Fruit fly (Drosophila melanogaster) whole organism, adult: ENCODE results near the gene Nasp.
A peak's percentile ranks its signal among the peaks of the same experiment; 100 is the strongest.

Experiments
- CG11617 ChIP-seq: fragments of 200-800 bp; sonication (Bioruptor generic); optimal IDR thresholded peaks from 2 replicates; lab custom pipeline; 2017; ENCODE audit warnings: mild to moderate bottlenecking, missing biosample characterization, missing genetic modification reagents, missing genetic modification characterization
- CG12768 ChIP-seq: fragments of 200-800 bp; sonication (Bioruptor generic); optimal IDR thresholded peaks from 2 replicates; lab custom pipeline; 2017; ENCODE audit warnings: missing biosample characterization, missing genetic modification characterization, mild to moderate bottlenecking, moderate library complexity, missing genetic modification reagents
- CG14711 ChIP-seq: fragments of 200-800 bp; sonication (Bioruptor generic); optimal IDR thresholded peaks from 2 replicates; lab custom pipeline; 2018; ENCODE audit warnings: missing biosample characterization, mild to moderate bottlenecking, missing genetic modification characterization, moderate library complexity
- CG1620 ChIP-seq: fragments of 200-800 bp; sonication (Bioruptor generic); optimal IDR thresholded peaks from 2 replicates; lab custom pipeline; 2016; ENCODE audit warnings: missing biosample characterization, missing genetic modification characterization
- CG33017 ChIP-seq: fragments of 200-800 bp; sonication (Bioruptor generic); optimal IDR thresholded peaks from 2 replicates; lab custom pipeline; 2018; ENCODE audit warnings: missing biosample characterization, mild to moderate bottlenecking, missing genetic modification characterization, moderate library complexity
- CG5204 ChIP-seq: fragments of 200-800 bp; sonication (Bioruptor generic); optimal IDR thresholded peaks from 2 replicates; lab custom pipeline; 2016; ENCODE audit warnings: missing biosample characterization, missing genetic modification characterization
- CG7045 ChIP-seq: fragments of 200-800 bp; sonication (Bioruptor generic); optimal IDR thresholded peaks from 2 replicates; lab custom pipeline; 2017; ENCODE audit warnings: missing biosample characterization, mild to moderate bottlenecking, missing genetic modification characterization
- CG7101 ChIP-seq: fragments of 200-800 bp; sonication (Bioruptor generic); optimal IDR thresholded peaks from 2 replicates; lab custom pipeline; 2018; ENCODE audit warnings: missing biosample characterization, mild to moderate bottlenecking, missing genetic modification characterization, moderate library complexity
- Clk ChIP-seq: fragments of 200-800 bp; sonication (Bioruptor generic); optimal IDR thresholded peaks from 2 replicates; lab custom pipeline; 2017; ENCODE audit warnings: missing biosample characterization, missing genetic modification characterization
- Crg-1 ChIP-seq: fragments of 200-800 bp; sonication (Bioruptor generic); optimal IDR thresholded peaks from 2 replicates; lab custom pipeline; 2016; ENCODE audit warnings: missing biosample characterization, missing genetic modification characterization
- Hr96 ChIP-seq: fragments of 200-800 bp; sonication (Bioruptor generic); optimal IDR thresholded peaks from 2 replicates; lab custom pipeline; 2016; ENCODE audit warnings: missing biosample characterization, missing genetic modification characterization
- Mnt ChIP-seq: fragments of 200-800 bp; sonication (Bioruptor generic); optimal IDR thresholded peaks from 2 replicates; lab custom pipeline; 2016; ENCODE audit warnings: missing biosample characterization, mild to moderate bottlenecking, missing genetic modification characterization
- bab1 ChIP-seq: fragments of 200-800 bp; sonication (Bioruptor generic); optimal IDR thresholded peaks from 3 replicates; lab custom pipeline; 2019; ENCODE audit warnings: missing biosample characterization, mild to moderate bottlenecking, missing genetic modification characterization, moderate library complexity
- cic ChIP-seq: fragments of 200-800 bp; sonication (Bioruptor generic); optimal IDR thresholded peaks from 2 replicates; lab custom pipeline; 2017; ENCODE audit warnings: missing biosample characterization, mild to moderate bottlenecking, missing genetic modification characterization, moderate library complexity
- cnc ChIP-seq, 2 experiments: fragments of >200 bp; optimal IDR thresholded peaks; 2 replicates each; lab custom pipeline; 2017
- kay ChIP-seq: fragments of 200-800 bp; sonication (Bioruptor generic); peaks from one replicate; lab custom pipeline; 2016; ENCODE audit warnings: missing biosample characterization, missing genetic modification characterization, borderline replicate concordance
- ovo ChIP-seq: fragments of 200-800 bp; sonication (Bioruptor generic); optimal IDR thresholded peaks from 2 replicates; lab custom pipeline; 2016; ENCODE audit warnings: missing biosample characterization, missing genetic modification characterization
- pad ChIP-seq: fragments of 200-800 bp; sonication (Bioruptor generic); optimal IDR thresholded peaks from 3 replicates; lab custom pipeline; 2017; ENCODE audit warnings: missing biosample characterization, missing genetic modification characterization, mild to moderate bottlenecking, moderate library complexity, missing genetic modification reagents
- tj ChIP-seq: fragments of 200-800 bp; sonication (Bioruptor generic); optimal IDR thresholded peaks from 3 replicates; lab custom pipeline; 2017; ENCODE audit warnings: missing biosample characterization, mild to moderate bottlenecking, missing genetic modification characterization, moderate library complexity
- toe ChIP-seq: fragments of 200-800 bp; sonication (Bioruptor generic); optimal IDR thresholded peaks from 2 replicates; lab custom pipeline; 2016; ENCODE audit warnings: missing biosample characterization, missing genetic modification characterization

Nasp gene

DNA sequence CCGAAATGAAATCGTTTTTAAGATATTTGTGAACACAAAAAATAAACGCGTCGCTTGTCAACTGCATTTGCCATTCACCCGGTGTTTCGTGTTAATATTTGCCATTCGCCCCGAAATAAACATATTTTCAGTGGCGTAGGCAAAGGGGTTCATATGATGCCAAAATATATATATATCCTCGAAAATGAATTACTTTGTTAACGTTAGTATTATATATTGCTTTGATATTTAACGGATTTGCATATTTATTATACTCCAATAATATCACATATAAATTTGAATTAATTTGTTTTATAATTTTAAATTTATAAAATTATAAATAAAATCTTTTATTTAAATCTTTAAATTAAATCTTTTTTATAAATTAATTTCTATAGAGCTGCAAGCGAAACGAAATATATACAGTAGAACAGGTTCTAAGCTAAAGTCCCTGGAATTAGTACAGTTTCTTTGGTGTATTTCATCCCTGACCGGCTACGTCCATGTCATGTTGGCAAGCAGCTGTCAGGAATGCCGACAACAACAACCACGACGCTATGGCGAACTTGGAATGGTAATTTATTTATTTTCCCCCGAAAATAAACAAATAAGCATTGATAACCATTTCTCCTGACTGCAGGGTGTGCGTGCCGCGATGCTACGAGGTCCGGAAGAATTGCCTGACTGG lies 15.9 kb upstream of the Nasp start, which contains the start of the genes M1BP and CG8202:
M1BP (minus strand) TSS at position 102 of the 667 bp plus-strand sequence.
CG8202 (plus strand) TSS at position 495 of the 667 bp plus-strand sequence.
- TF ChIP-seq tj (GFP tag; lab: Kevin White, UChicago) (peak; percentile 76), pad (GFP tag; lab: Kevin White, UChicago) (peak; percentile 77), CG7101 (tag; lab: Kevin White, UChicago) (peak; percentile 93), cic (peak; percentile 1), CG7045 (GFP tag; lab: Kevin White, UChicago) (peak; percentile 92), kay (GFP tag; lab: Kevin White, UChicago) (peak; percentile 25), Mnt (GFP tag; lab: Kevin White, UChicago) (peak; percentile 53), CG14711 (peak; percentile 84), bab1 (peak; percentile 75), CG33017 (tag; lab: Kevin White, UChicago) (peak; percentile 90), CG12768 (GFP tag; lab: Kevin White, UChicago) (peak; percentile 93), CG5204 (GFP tag; lab: Kevin White, UChicago) (no peak), CG1620 (GFP tag; lab: Kevin White, UChicago) (peak; percentile 68), Hr96 (GFP tag; lab: Kevin White, UChicago) (no peak), Crg-1 (peak; percentile 67), CG11617 (GFP tag; lab: Kevin White, UChicago) (peak; percentile 96), toe (GFP tag; lab: Kevin White, UChicago) (peak; percentile 74), cnc (optimal IDR thresholded peaks at IDR 0.05; lab: Kevin White, UChicago) (no peak), ovo (peak; percentile 73), Clk (GFP tag; lab: Kevin White, UChicago) (peak; percentile 1)

DNA sequence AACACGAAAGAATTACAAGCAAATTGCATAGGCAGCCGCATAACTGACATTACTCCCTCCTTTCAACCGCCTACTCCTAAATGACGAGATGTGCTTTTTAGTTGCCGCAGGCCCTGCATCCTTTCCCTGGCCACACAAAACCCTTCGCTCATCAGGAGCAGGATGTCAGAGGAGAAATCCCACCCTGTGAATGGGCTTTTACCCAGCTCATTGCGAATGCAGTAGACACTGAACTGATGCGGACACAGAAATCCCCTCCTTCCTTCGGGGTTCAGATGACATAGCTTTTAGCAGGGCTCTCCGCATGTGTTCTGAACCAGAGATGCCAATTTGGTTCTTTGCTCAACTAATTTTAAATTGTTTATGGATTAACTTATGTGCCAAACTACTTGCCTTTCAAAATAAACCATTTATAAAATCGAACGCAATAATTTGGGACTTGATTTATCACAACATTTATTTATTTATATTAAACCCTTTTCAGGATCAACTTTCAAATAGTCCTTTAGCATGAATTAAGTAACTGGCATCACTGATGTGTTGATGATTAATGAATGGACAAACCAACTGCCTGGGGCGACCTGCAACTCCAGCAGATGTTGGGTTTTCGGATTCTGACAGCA lies 8.3 kb upstream of the Nasp start:
- TF ChIP-seq CG14711 (no peak), bab1 (no peak), cnc (optimal IDR thresholded peaks at IDR 0.05; lab: Kevin White, UChicago) (no peak), CG11617 (GFP tag; lab: Kevin White, UChicago) (no peak), cic (no peak), CG5204 (GFP tag; lab: Kevin White, UChicago) (no peak), CG1620 (GFP tag; lab: Kevin White, UChicago) (no peak), ovo (no peak), CG33017 (tag; lab: Kevin White, UChicago) (no peak), CG7101 (tag; lab: Kevin White, UChicago) (no peak), toe (GFP tag; lab: Kevin White, UChicago) (no peak), Crg-1 (no peak), Clk (GFP tag; lab: Kevin White, UChicago) (no peak), Hr96 (GFP tag; lab: Kevin White, UChicago) (no peak), Mnt (GFP tag; lab: Kevin White, UChicago) (no peak), tj (GFP tag; lab: Kevin White, UChicago) (no peak), CG12768 (GFP tag; lab: Kevin White, UChicago) (no peak), pad (GFP tag; lab: Kevin White, UChicago) (no peak), kay (GFP tag; lab: Kevin White, UChicago) (no peak), CG7045 (GFP tag; lab: Kevin White, UChicago) (no peak)

DNA sequence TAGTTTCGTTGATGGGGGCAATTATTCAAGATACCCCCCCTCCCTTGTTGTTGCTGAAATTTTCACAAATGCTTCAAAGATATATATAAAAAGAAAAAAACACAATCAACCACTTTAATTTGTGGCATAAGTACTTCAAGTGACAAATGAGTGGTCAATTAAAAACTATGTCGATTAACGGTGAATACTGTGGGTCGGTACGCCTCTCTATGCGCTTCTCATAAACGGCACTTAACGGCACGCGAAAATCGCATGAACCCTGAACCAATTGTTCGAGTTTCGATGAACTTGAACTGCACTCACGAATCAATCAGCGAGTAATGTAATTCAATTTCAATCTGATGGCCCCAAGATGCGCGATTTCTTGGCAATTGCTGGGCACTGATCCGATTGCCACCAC lies 7.5 kb upstream of the Nasp start:
- TF ChIP-seq kay (GFP tag; lab: Kevin White, UChicago) (peak; percentile 55), Mnt (GFP tag; lab: Kevin White, UChicago) (no peak)

DNA sequence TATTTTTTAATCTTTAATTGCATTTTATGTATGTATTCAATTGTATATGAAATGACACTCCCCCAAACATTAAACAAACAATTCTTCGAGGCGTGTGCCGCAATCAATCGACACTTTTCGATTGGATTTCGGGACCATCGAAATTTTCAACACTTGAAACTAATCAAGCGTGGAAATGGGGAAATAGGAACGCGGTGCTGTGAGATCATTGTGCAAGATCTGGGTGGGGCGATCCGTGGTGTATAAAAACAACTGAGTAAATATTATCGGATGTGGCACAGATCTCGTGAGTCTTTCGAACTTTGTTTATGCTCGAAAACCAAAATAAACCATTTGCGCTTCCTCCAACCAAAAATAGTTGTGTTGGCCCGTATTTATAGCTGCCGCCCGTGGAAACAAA lies 6.3 kb upstream of the Nasp start:
- TF ChIP-seq CG33017 (tag; lab: Kevin White, UChicago) (no peak), CG14711 (no peak), CG5204 (GFP tag; lab: Kevin White, UChicago) (no peak)

DNA sequence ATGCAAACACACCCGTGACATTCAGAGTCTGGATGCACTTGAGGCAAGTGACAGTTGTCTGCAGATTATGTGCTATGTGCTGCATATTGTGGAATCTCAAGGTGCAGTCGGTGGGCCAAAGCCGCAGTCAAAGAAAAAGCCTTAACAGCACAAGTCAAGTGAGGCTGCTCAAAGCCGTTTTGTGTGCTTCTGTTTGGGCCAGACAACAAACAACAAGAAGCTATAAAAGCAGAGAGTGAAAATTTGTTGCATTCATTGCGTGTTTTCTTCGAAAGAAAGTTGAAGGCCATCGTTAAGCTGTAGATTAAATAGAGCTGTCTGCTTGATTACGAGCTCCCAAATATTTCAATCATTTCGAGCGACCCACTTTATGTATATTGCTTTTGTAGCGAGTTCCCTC lies 5.7 kb upstream of the Nasp start:
- TF ChIP-seq CG11617 (GFP tag; lab: Kevin White, UChicago) (no peak), CG7101 (tag; lab: Kevin White, UChicago) (no peak), Hr96 (GFP tag; lab: Kevin White, UChicago) (no peak), CG33017 (tag; lab: Kevin White, UChicago) (no peak), CG7045 (GFP tag; lab: Kevin White, UChicago) (no peak), Mnt (GFP tag; lab: Kevin White, UChicago) (no peak), CG12768 (GFP tag; lab: Kevin White, UChicago) (no peak), kay (GFP tag; lab: Kevin White, UChicago) (no peak), CG14711 (no peak), CG5204 (GFP tag; lab: Kevin White, UChicago) (no peak), pad (GFP tag; lab: Kevin White, UChicago) (no peak), Clk (GFP tag; lab: Kevin White, UChicago) (no peak), tj (GFP tag; lab: Kevin White, UChicago) (no peak), toe (GFP tag; lab: Kevin White, UChicago) (no peak), bab1 (no peak), CG1620 (GFP tag; lab: Kevin White, UChicago) (no peak)

DNA sequence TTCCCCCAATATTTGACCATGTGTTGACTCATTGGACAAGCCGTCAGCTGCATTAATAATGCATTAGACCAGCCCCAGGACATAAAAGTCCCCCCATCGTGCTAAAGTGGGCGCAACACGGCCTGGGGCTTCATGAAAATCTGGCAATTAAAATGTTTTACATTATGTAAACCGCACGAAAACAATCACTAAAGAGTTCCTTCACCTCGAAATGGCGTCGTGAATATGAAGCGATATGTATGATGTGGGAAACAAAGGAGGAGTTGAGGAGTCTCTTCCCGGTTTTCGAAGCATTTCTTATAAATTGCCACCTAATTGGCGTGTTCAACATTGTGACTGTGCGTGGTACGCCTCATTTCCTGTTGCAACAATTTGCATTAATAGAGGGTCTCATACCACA lies 4.9 kb upstream of the Nasp start:
- TF ChIP-seq cnc (optimal IDR thresholded peaks at IDR 0.05; lab: Kevin White, UChicago) (no peak), CG7045 (GFP tag; lab: Kevin White, UChicago) (no peak), CG12768 (GFP tag; lab: Kevin White, UChicago) (no peak), CG33017 (tag; lab: Kevin White, UChicago) (no peak), cic (no peak)
